Fruit fly (Drosophila melanogaster) whole organism, embryonic: ENCODE data around the gene MESR3.

Source experiments
- Abd-B ChIP-seq: fragments of 200-800 bp; sonication (Bioruptor generic); optimal IDR thresholded peaks from 2 replicates; lab custom pipeline; 2018; ENCODE audit warnings: missing biosample characterization, mild to moderate bottlenecking, missing genetic modification characterization, moderate library complexity
- CG10959 ChIP-seq: fragments of 200-800 bp; sonication (Bioruptor generic); IDR thresholded peaks from 2 replicates; pipeline ENCODE4 v1.3.6; 2022; ENCODE audit warnings: missing biosample characterization, missing genetic modification characterization
- CG10979 ChIP-seq: fragments of 200-800 bp; sonication (Bioruptor generic); optimal IDR thresholded peaks from 2 replicates; lab custom pipeline; 2018; ENCODE audit warnings: missing biosample characterization, mild to moderate bottlenecking, missing genetic modification characterization, moderate library complexity
- CG11247 ChIP-seq: fragments of 200-800 bp; sonication (Bioruptor generic); IDR thresholded peaks from 2 replicates; pipeline ENCODE4 v1.3.6; 2022; ENCODE audit warnings: missing biosample characterization, missing genetic modification characterization
- CG11504 ChIP-seq: fragments of 200-800 bp; sonication (Bioruptor generic); optimal IDR thresholded peaks from 3 replicates; lab custom pipeline; 2019; ENCODE audit warnings: missing biosample characterization, mild to moderate bottlenecking, missing genetic modification characterization, moderate library complexity
- CG12071 ChIP-seq: fragments of 200-800 bp; sonication (Bioruptor generic); optimal IDR thresholded peaks from 3 replicates; lab custom pipeline; 2018; ENCODE audit warnings: missing biosample characterization, mild to moderate bottlenecking, missing genetic modification characterization
- CG12104 ChIP-seq: fragments of 200-800 bp; sonication (Bioruptor generic); optimal IDR thresholded peaks from 3 replicates; lab custom pipeline; 2016; ENCODE audit warnings: missing biosample characterization, missing genetic modification characterization
- CG12391 ChIP-seq: fragments of 200-800 bp; sonication (Bioruptor generic); optimal IDR thresholded peaks from 3 replicates; lab custom pipeline; 2018; ENCODE audit warnings: missing biosample characterization, mild to moderate bottlenecking, missing genetic modification characterization, moderate library complexity
- CG12942 ChIP-seq: fragments of 200-800 bp; sonication (Bioruptor generic); optimal IDR thresholded peaks from 3 replicates; lab custom pipeline; 2016; ENCODE audit warnings: missing biosample characterization, missing genetic modification characterization
- CG15479 ChIP-seq: fragments of 200-800 bp; sonication (Bioruptor generic); optimal IDR thresholded peaks from 3 replicates; lab custom pipeline; 2019; ENCODE audit warnings: missing biosample characterization, mild to moderate bottlenecking, missing genetic modification characterization, moderate library complexity
- CG1602 ChIP-seq: fragments of 200-800 bp; sonication (Bioruptor generic); optimal IDR thresholded peaks from 3 replicates; lab custom pipeline; 2016; ENCODE audit warnings: missing biosample characterization, missing genetic modification characterization
- CG17912 ChIP-seq: fragments of 200-800 bp; sonication (Bioruptor generic); optimal IDR thresholded peaks from 2 replicates; lab custom pipeline; 2018; ENCODE audit warnings: missing biosample characterization, mild to moderate bottlenecking, missing genetic modification characterization
- CG2116 ChIP-seq: fragments of 200-800 bp; sonication (Bioruptor generic); optimal IDR thresholded peaks from 3 replicates; lab custom pipeline; 2018; ENCODE audit warnings: missing biosample characterization, mild to moderate bottlenecking, missing genetic modification characterization
- CG2889 ChIP-seq: fragments of 200-800 bp; sonication (Bioruptor generic); IDR thresholded peaks from 3 replicates; pipeline ENCODE4 v1.3.6; 2022; ENCODE audit warnings: missing biosample characterization, missing genetic modification characterization
- CG32767 ChIP-seq: fragments of 200-800 bp; sonication (Bioruptor generic); IDR thresholded peaks from 2 replicates; pipeline ENCODE4 v1.3.6; 2022; ENCODE audit warnings: missing biosample characterization, missing genetic modification characterization
- CG4282 ChIP-seq: fragments of 200-800 bp; sonication (Bioruptor generic); optimal IDR thresholded peaks from 2 replicates; lab custom pipeline; 2016; ENCODE audit warnings: missing biosample characterization, missing genetic modification characterization
- CG7745 ChIP-seq: fragments of 200-800 bp; sonication (Bioruptor generic); optimal IDR thresholded peaks from 2 replicates; lab custom pipeline; 2018; ENCODE audit warnings: missing biosample characterization, mild to moderate bottlenecking, missing genetic modification characterization, moderate library complexity
- CG7963 ChIP-seq: fragments of 200-800 bp; sonication (Bioruptor generic); IDR thresholded peaks from 3 replicates; pipeline ENCODE4 v1.3.6; 2022; ENCODE audit warnings: missing biosample characterization, missing genetic modification characterization; ENCODE audit not compliant: partially characterized antibody
- CG8089 ChIP-seq: fragments of 200-800 bp; sonication (Bioruptor generic); optimal IDR thresholded peaks from 3 replicates; lab custom pipeline; 2016; ENCODE audit warnings: missing biosample characterization, missing genetic modification characterization
- CG9932 ChIP-seq: fragments of 200-800 bp; sonication (Bioruptor generic); IDR thresholded peaks from 2 replicates; pipeline ENCODE4 v1.3.6; 2022; ENCODE audit warnings: missing biosample characterization, missing genetic modification characterization
- D19A ChIP-seq: fragments of 200-800 bp; optimal IDR thresholded peaks from 3 replicates; lab custom pipeline; 2019; ENCODE audit warnings: missing biosample characterization, mild to moderate bottlenecking, missing genetic modification characterization, moderate library complexity
- Dbx ChIP-seq: fragments of 200-800 bp; sonication (Bioruptor generic); IDR thresholded peaks from 3 replicates; pipeline ENCODE4 v1.3.6; 2022; ENCODE audit warnings: missing biosample characterization, missing genetic modification characterization
- Eip74EF ChIP-seq, 2 experiments: fragments of 200-800 bp in 1 of 2; fragments of >200 bp in 1 of 2; sonication (Bioruptor generic) in 1 of 2; optimal IDR thresholded peaks; 2 replicates each; lab custom pipeline; 2017 to 2019; ENCODE audit warnings: missing biosample characterization in 2 of 2, missing genetic modification characterization in 2 of 2, mild to moderate bottlenecking in 1 of 2, moderate library complexity in 1 of 2
- Ets97D ChIP-seq: fragments of 200-800 bp; sonication (Bioruptor generic); optimal IDR thresholded peaks from 3 replicates; lab custom pipeline; 2016; ENCODE audit warnings: missing biosample characterization, missing genetic modification characterization
- Gsc ChIP-seq: fragments of 200-800 bp; sonication (Bioruptor generic); IDR thresholded peaks from 2 replicates; pipeline ENCODE4 v1.3.6; 2022; ENCODE audit warnings: missing biosample characterization, missing genetic modification characterization
- H2.0 ChIP-seq: fragments of 200-800 bp; sonication (Bioruptor generic); IDR thresholded peaks from 2 replicates; pipeline ENCODE4 v1.3.6; 2022; ENCODE audit warnings: missing biosample characterization, missing genetic modification characterization
- HHEX ChIP-seq: fragments of 200-800 bp; sonication (Bioruptor generic); optimal IDR thresholded peaks from 3 replicates; lab custom pipeline; 2017; ENCODE audit warnings: missing biosample characterization, mild to moderate bottlenecking, missing genetic modification characterization, missing genetic modification reagents
- Hand ChIP-seq: fragments of 200-800 bp; sonication (Bioruptor generic); optimal IDR thresholded peaks from 2 replicates; lab custom pipeline; 2017; ENCODE audit warnings: mild to moderate bottlenecking, missing biosample characterization, missing genetic modification reagents, missing genetic modification characterization
- Mad ChIP-seq: fragments of 200-800 bp; sonication (Bioruptor generic); optimal IDR thresholded peaks from 2 replicates; lab custom pipeline; 2016; ENCODE audit warnings: missing biosample characterization, missing genetic modification characterization
- NC2β ChIP-seq: fragments of 200-800 bp; sonication (Bioruptor generic); optimal IDR thresholded peaks from 2 replicates; lab custom pipeline; 2016; ENCODE audit warnings: missing biosample characterization, missing genetic modification characterization
- PHDP ChIP-seq: fragments of 200-800 bp; sonication (Bioruptor generic); optimal IDR thresholded peaks from 3 replicates; lab custom pipeline; 2018; ENCODE audit warnings: missing biosample characterization, mild to moderate bottlenecking, missing genetic modification characterization, moderate library complexity
- Rx ChIP-seq: fragments of 200-800 bp; sonication (Bioruptor generic); IDR thresholded peaks from 2 replicates; pipeline ENCODE4 v1.3.6; 2022; ENCODE audit warnings: missing biosample characterization, missing genetic modification characterization
- chm ChIP-seq: fragments of 200-800 bp; sonication (Bioruptor generic); IDR thresholded peaks from 2 replicates; pipeline ENCODE4 v1.3.6; 2022; ENCODE audit warnings: missing biosample characterization, missing genetic modification characterization
- crc ChIP-seq: fragments of 200-800 bp; sonication (Bioruptor generic); optimal IDR thresholded peaks from 2 replicates; lab custom pipeline; 2016; ENCODE audit warnings: missing biosample characterization, missing genetic modification characterization
- crp ChIP-seq, 2 experiments: fragments of 200-800 bp; sonication (Bioruptor generic); optimal IDR thresholded peaks; 2 replicates in 1 of 2; 3 replicates in 1 of 2; lab custom pipeline; 2017; ENCODE audit warnings: missing biosample characterization in 2 of 2, missing genetic modification characterization in 2 of 2, mild to moderate bottlenecking in 1 of 2, moderate library complexity in 1 of 2
- cwo ChIP-seq: fragments of 200-800 bp; sonication (Bioruptor generic); optimal IDR thresholded peaks from 3 replicates; lab custom pipeline; 2017; ENCODE audit warnings: missing biosample characterization, missing genetic modification characterization, mild to moderate bottlenecking, moderate library complexity, missing genetic modification reagents
- en ChIP-seq: fragments of 200-800 bp; sonication (Bioruptor generic); optimal IDR thresholded peaks from 2 replicates; lab custom pipeline; 2016; ENCODE audit warnings: missing biosample characterization, missing genetic modification characterization
- esg ChIP-seq: fragments of 200-800 bp; sonication (Bioruptor generic); conservative IDR thresholded peaks from 2 replicates; pipeline ENCODE4 v1.3.6; 2022; ENCODE audit warnings: missing biosample characterization, missing genetic modification characterization
- lilli ChIP-seq: fragments of 200-800 bp; sonication (Bioruptor generic); optimal IDR thresholded peaks from 3 replicates; lab custom pipeline; 2016; ENCODE audit warnings: missing biosample characterization, missing genetic modification characterization
- nau ChIP-seq: fragments of 200-800 bp; sonication (Bioruptor generic); optimal IDR thresholded peaks from 3 replicates; lab custom pipeline; 2017; ENCODE audit warnings: missing biosample characterization, mild to moderate bottlenecking, missing genetic modification characterization, missing genetic modification reagents
- nerfin-1 ChIP-seq: fragments of 200-800 bp; sonication (Bioruptor generic); optimal IDR thresholded peaks from 3 replicates; lab custom pipeline; 2019; ENCODE audit warnings: missing biosample characterization, mild to moderate bottlenecking, missing genetic modification characterization, moderate library complexity
- nerfin-2 ChIP-seq: fragments of 200-800 bp; sonication (Bioruptor generic); IDR thresholded peaks from 2 replicates; pipeline ENCODE4 v1.3.6; 2022; ENCODE audit warnings: missing biosample characterization, missing genetic modification characterization; ENCODE audit not compliant: partially characterized antibody
- sens-2 ChIP-seq: fragments of 200-800 bp; sonication (Bioruptor generic); IDR thresholded peaks from 2 replicates; pipeline ENCODE4 v1.3.6; 2022; ENCODE audit warnings: missing biosample characterization, missing genetic modification characterization
- seq ChIP-seq: fragments of 200-800 bp; sonication (Bioruptor generic); IDR thresholded peaks from 2 replicates; pipeline ENCODE4 v1.3.6; 2022; ENCODE audit warnings: missing biosample characterization, missing genetic modification characterization
- sqz ChIP-seq: fragments of 200-800 bp; sonication (Bioruptor generic); optimal IDR thresholded peaks from 3 replicates; lab custom pipeline; 2018; ENCODE audit warnings: missing biosample characterization, mild to moderate bottlenecking, missing genetic modification characterization
- tll ChIP-seq, 2 experiments: fragments of 200-800 bp in 1 of 2; fragments of >200 bp in 1 of 2; sonication (Bioruptor generic) in 1 of 2; optimal IDR thresholded peaks; 2 replicates each; lab custom pipeline; 2017 to 2019; ENCODE audit warnings: missing biosample characterization in 2 of 2, missing genetic modification characterization in 2 of 2, mild to moderate bottlenecking in 1 of 2, moderate library complexity in 1 of 2
- toy ChIP-seq: fragments of 200-800 bp; sonication (Bioruptor generic); IDR thresholded peaks from 2 replicates; pipeline ENCODE4 v1.3.6; 2022; ENCODE audit warnings: missing biosample characterization, missing genetic modification characterization
- zfh2 ChIP-seq: fragments of 200-800 bp; sonication (Bioruptor generic); optimal IDR thresholded peaks from 2 replicates; lab custom pipeline; 2016; ENCODE audit warnings: missing biosample characterization, missing genetic modification characterization

MESR3 gene

dm6 chr2L:18693877-18694723, 77.0 kb downstream of the MESR3 start (continued):
- peak; percentile 79 for TF ChIP-seq lilli
- TF ChIP-seq tll (GFP tag; optimal IDR thresholded peaks at IDR 0.05; lab: Kevin White, UChicago), result no peak
- peak; percentile 9 for TF ChIP-seq CG11504
- 0 out of 2 replicates have a peak, but pooled peaks have one; percentile 5 for TF ChIP-seq toy (GFP tag; lab: Robert Waterston, UW)
- TF ChIP-seq CG15479 (GFP tag; lab: Kevin White, UChicago), result no peak
- peak; percentile 18 for TF ChIP-seq CG4282 (GFP tag; lab: Kevin White, UChicago)
- TF ChIP-seq nau (GFP tag; lab: Kevin White, UChicago), result no peak
- peak; percentile 55 for TF ChIP-seq CG12071 (GFP tag; lab: Kevin White, UChicago)
- TF ChIP-seq seq (GFP tag; lab: Robert Waterston, UW), result peak; percentile 55; the same call in 1 of the 2 replicates
- TF ChIP-seq nerfin-2 (GFP tag; lab: Robert Waterston, UW), result no peak
- peak; percentile 49 for TF ChIP-seq HHEX (GFP tag; lab: Kevin White, UChicago)
- peak; percentile 10 for TF ChIP-seq Hand
- TF ChIP-seq D19A (tag; lab: Kevin White, UChicago), result peak; percentile 90
- peak; percentile 72; the same call in 2 of the 3 replicates for TF ChIP-seq Dbx
- peak; percentile 31 for TF ChIP-seq CG12942 (GFP tag; lab: Kevin White, UChicago)
- peak; percentile 57 for TF ChIP-seq Ets97D
- TF ChIP-seq NC2β, result peak; percentile 49
- peak; percentile 75 for TF ChIP-seq cwo (GFP tag; lab: Kevin White, UChicago)
- peak in 1 of 2 experiments; percentile 94 for TF ChIP-seq Eip74EF (GFP tag; optimal IDR thresholded peaks at IDR 0.05; lab: Kevin White, UChicago)
- peak; percentile 43 to 79 for TF ChIP-seq crp (GFP tag; optimal IDR thresholded peaks at IDR 0.05; lab: Kevin White, UChicago)
- peak; percentile 57 for TF ChIP-seq H2.0 (GFP tag; lab: Robert Waterston, UW)
- TF ChIP-seq Abd-B (GFP tag; lab: Kevin White, UChicago), result no peak
- TF ChIP-seq CG9932 (GFP tag; lab: Robert Waterston, UW), result peak; percentile 52
- peak; percentile 40 for TF ChIP-seq CG2116 (GFP tag; lab: Kevin White, UChicago)
- no peak for TF ChIP-seq CG32767 (GFP tag; lab: Robert Waterston, UW)
- peak; percentile 34 for TF ChIP-seq nerfin-1 (tag; lab: Kevin White, UChicago)
- peak; percentile 45 for TF ChIP-seq en
- peak; percentile 58 for TF ChIP-seq zfh2 (GFP tag; lab: Kevin White, UChicago)
- TF ChIP-seq Mad (GFP tag; lab: Kevin White, UChicago), result no peak
- TF ChIP-seq PHDP (tag; lab: Kevin White, UChicago), result peak; percentile 50
- TF ChIP-seq sens-2, result no peak
- TF ChIP-seq CG2889, result peak; percentile 63; the same call in 1 of the 3 replicates
- TF ChIP-seq Gsc (GFP tag; lab: Robert Waterston, UW), result 0 out of 2 replicates have a peak, but pooled peaks have one; percentile 14
- TF ChIP-seq crc (GFP tag; lab: Kevin White, UChicago), result peak; percentile 47
- peak; percentile 39 for TF ChIP-seq CG1602
- TF ChIP-seq CG8089 (GFP tag; lab: Kevin White, UChicago), result peak; percentile 35
- no peak; the same call in 1 of the 2 replicates for TF ChIP-seq chm (GFP tag; lab: Robert Waterston, UW)
- TF ChIP-seq esg, result peak; percentile 51
- no peak for TF ChIP-seq CG7745
- TF ChIP-seq CG12391 (tag; lab: Kevin White, UChicago), result peak; percentile 48
- TF ChIP-seq CG10979, result peak; percentile 12
- TF ChIP-seq CG7963, result no peak
- peak; percentile 31; the same call in 1 of the 2 replicates for TF ChIP-seq CG10959
- TF ChIP-seq Rx (GFP tag; lab: Robert Waterston, UW), result peak; percentile 52
- TF ChIP-seq CG11247 (GFP tag; lab: Robert Waterston, UW), result peak; percentile 71
- no peak for TF ChIP-seq CG17912 (GFP tag; lab: Kevin White, UChicago)
- no peak for TF ChIP-seq CG12104 (GFP tag; lab: Kevin White, UChicago)
- peak; percentile 99 for TF ChIP-seq sqz
